Fruit fly (Drosophila melanogaster) whole organism, wandering third instar larva: Measurements from ENCODE around the gene CG14262.
A peak's percentile ranks its signal among the peaks of the same experiment; 100 is the strongest.

Source experiments
- CrebA ChIP-seq: fragments of 200-800 bp; sonication (Bioruptor generic); optimal IDR thresholded peaks from 2 replicates; lab custom pipeline; 2016; ENCODE audit warnings: missing biosample characterization, mild to moderate bottlenecking, missing genetic modification characterization, borderline replicate concordance
- Hr83 ChIP-seq: fragments of 200-300 bp; sonication (Bioruptor generic); optimal IDR thresholded peaks from 2 replicates; lab custom pipeline; 2016; ENCODE audit warnings: missing biosample characterization, mild to moderate bottlenecking, missing genetic modification characterization, moderate library complexity; ENCODE audit not compliant: poor library complexity, severe bottlenecking
- jim ChIP-seq: fragments of 175-275, 200-325 bp; sonication (Bioruptor generic); optimal IDR thresholded peaks from 2 replicates; lab custom pipeline; 2016; ENCODE audit warnings: missing biosample characterization, mild to moderate bottlenecking, missing genetic modification characterization

- TF ChIP-seq jim (GFP tag; lab: Kevin White, UChicago) (peak; percentile 18), Hr83 (GFP tag; lab: Kevin White, UChicago) (peak; percentile 36), CrebA (no peak)
Measured at dm6 chr3R:27281022-27281810, 16.0 kb upstream of the CG14262 start.
